Fruit fly (Drosophila melanogaster) whole organism, embryonic: ENCODE measurements around the gene Nprl3.
A peak's percentile ranks its signal among the peaks of the same experiment; 100 is the strongest.

ENCODE experiments used
- Aef1 ChIP-seq: fragments of 200-800 bp; sonication (Bioruptor generic); IDR thresholded peaks from 3 replicates; pipeline ENCODE4 v1.3.6; 2022; ENCODE audit warnings: missing biosample characterization, missing genetic modification characterization
- Atf-2 ChIP-seq: fragments of 200-800 bp; sonication (Bioruptor generic); optimal IDR thresholded peaks from 2 replicates; lab custom pipeline; 2016; ENCODE audit warnings: missing biosample characterization, missing genetic modification characterization
- Atf6 ChIP-seq: fragments of 200-800 bp; sonication (Bioruptor generic); IDR thresholded peaks from 2 replicates; pipeline ENCODE4 v1.3.6; 2022; ENCODE audit warnings: missing biosample characterization, missing genetic modification characterization
- BtbVII ChIP-seq: fragments of 200-800 bp; sonication (Bioruptor generic); optimal IDR thresholded peaks from 3 replicates; lab custom pipeline; 2017; ENCODE audit warnings: missing biosample characterization, mild to moderate bottlenecking, missing genetic modification characterization
- CG10431 ChIP-seq: fragments of 200-800 bp; sonication (Bioruptor generic); optimal IDR thresholded peaks from 3 replicates; lab custom pipeline; 2018; ENCODE audit warnings: missing biosample characterization, mild to moderate bottlenecking, missing genetic modification characterization
- CG11398 ChIP-seq: fragments of 200-800 bp; sonication (Bioruptor generic); optimal IDR thresholded peaks from 2 replicates; lab custom pipeline; 2016; ENCODE audit warnings: missing biosample characterization, missing genetic modification characterization
- CG1233 ChIP-seq: fragments of 200-800 bp; sonication (Bioruptor generic); optimal IDR thresholded peaks from 4 replicates; lab custom pipeline; 2018; ENCODE audit warnings: missing biosample characterization, mild to moderate bottlenecking, missing genetic modification characterization
- CG13123 ChIP-seq: fragments of 200-800 bp; sonication (Bioruptor generic); optimal IDR thresholded peaks from 2 replicates; lab custom pipeline; 2016; ENCODE audit warnings: missing biosample characterization, missing genetic modification characterization
- CG13287 ChIP-seq: fragments of 200-800 bp; sonication (Bioruptor generic); IDR thresholded peaks from 2 replicates; pipeline ENCODE4 v1.3.6; 2022; ENCODE audit warnings: missing biosample characterization, missing genetic modification characterization; ENCODE audit not compliant: partially characterized antibody
- CG14050 ChIP-seq: fragments of 200-800 bp; sonication (Bioruptor generic); IDR thresholded peaks from 3 replicates; pipeline ENCODE4 v1.3.6; 2022; ENCODE audit warnings: missing biosample characterization, missing genetic modification characterization
- CG14667 ChIP-seq: fragments of 200-800 bp; sonication (Bioruptor generic); IDR thresholded peaks from 2 replicates; pipeline ENCODE4 v1.3.6; 2022; ENCODE audit warnings: missing biosample characterization, missing genetic modification characterization
- CG1529 ChIP-seq: fragments of 200-800 bp; sonication (Bioruptor generic); optimal IDR thresholded peaks from 3 replicates; lab custom pipeline; 2018; ENCODE audit warnings: missing biosample characterization, missing genetic modification characterization
- CG15696 ChIP-seq: fragments of 200-800 bp; sonication (Bioruptor generic); optimal IDR thresholded peaks from 2 replicates; lab custom pipeline; 2019; ENCODE audit warnings: missing biosample characterization, mild to moderate bottlenecking, missing genetic modification characterization, moderate library complexity
- CG2116 ChIP-seq: fragments of 200-800 bp; sonication (Bioruptor generic); optimal IDR thresholded peaks from 3 replicates; lab custom pipeline; 2018; ENCODE audit warnings: missing biosample characterization, mild to moderate bottlenecking, missing genetic modification characterization
- CG2889 ChIP-seq: fragments of 200-800 bp; sonication (Bioruptor generic); IDR thresholded peaks from 3 replicates; pipeline ENCODE4 v1.3.6; 2022; ENCODE audit warnings: missing biosample characterization, missing genetic modification characterization
- CG32532 ChIP-seq: fragments of 200-800 bp; sonication (Bioruptor generic); IDR thresholded peaks from 2 replicates; pipeline ENCODE4 v1.3.6; 2022; ENCODE audit warnings: missing biosample characterization, missing genetic modification characterization
- CG5245 ChIP-seq: fragments of 200-800 bp; sonication (Bioruptor generic); optimal IDR thresholded peaks from 3 replicates; lab custom pipeline; 2016; ENCODE audit warnings: missing biosample characterization, missing genetic modification characterization
- CG5953 ChIP-seq: fragments of 200-800 bp; sonication (Bioruptor generic); IDR thresholded peaks from 2 replicates; pipeline ENCODE4 v1.3.6; 2022; ENCODE audit warnings: missing biosample characterization, missing genetic modification characterization
- CG6791 ChIP-seq: fragments of 200-800 bp; sonication (Bioruptor generic); IDR thresholded peaks from 3 replicates; pipeline ENCODE4 v1.3.6; 2022; ENCODE audit warnings: missing biosample characterization, missing genetic modification characterization; ENCODE audit not compliant: partially characterized antibody
- CG8290 ChIP-seq, 3 experiments: fragments of 200-800 bp; sonication (Bioruptor generic); optimal IDR thresholded peaks; 2 replicates each; lab custom pipeline; 2016 to 2019; ENCODE audit warnings: missing biosample characterization in 3 of 3, missing genetic modification characterization in 3 of 3, mild to moderate bottlenecking in 2 of 3, moderate library complexity in 1 of 3
- Dek ChIP-seq: fragments of 200-800 bp; sonication (Bioruptor generic); optimal IDR thresholded peaks from 3 replicates; lab custom pipeline; 2019; ENCODE audit warnings: missing biosample characterization, mild to moderate bottlenecking, missing genetic modification characterization, moderate library complexity
- Hmx ChIP-seq: fragments of 200-800 bp; sonication (Bioruptor generic); optimal IDR thresholded peaks from 2 replicates; lab custom pipeline; 2016; ENCODE audit warnings: missing biosample characterization, missing genetic modification characterization
- Max ChIP-seq: fragments of 200-800 bp; sonication (Bioruptor generic); optimal IDR thresholded peaks from 2 replicates; lab custom pipeline; 2016; ENCODE audit warnings: missing biosample characterization, mild to moderate bottlenecking, missing genetic modification characterization
- NFAT ChIP-seq: fragments of 200-800 bp; sonication (Bioruptor generic); IDR thresholded peaks from 2 replicates; pipeline ENCODE4 v1.3.6; 2022; ENCODE audit warnings: missing biosample characterization, missing genetic modification characterization
- NK7.1 ChIP-seq: fragments of 200-800 bp; sonication (Bioruptor generic); optimal IDR thresholded peaks from 3 replicates; lab custom pipeline; 2016; ENCODE audit warnings: missing biosample characterization, missing genetic modification characterization
- NfI ChIP-seq: fragments of 200-800 bp; sonication (Bioruptor generic); optimal IDR thresholded peaks from 3 replicates; lab custom pipeline; 2018; ENCODE audit warnings: missing biosample characterization, mild to moderate bottlenecking, missing genetic modification characterization, moderate library complexity
- Rx ChIP-seq: fragments of 200-800 bp; sonication (Bioruptor generic); IDR thresholded peaks from 2 replicates; pipeline ENCODE4 v1.3.6; 2022; ENCODE audit warnings: missing biosample characterization, missing genetic modification characterization
- Scr ChIP-seq: fragments of 200-800 bp; sonication (Bioruptor generic); IDR thresholded peaks from 2 replicates; pipeline ENCODE4 v1.3.6; 2022; ENCODE audit warnings: missing biosample characterization, missing genetic modification characterization; ENCODE audit not compliant: partially characterized antibody
- ac ChIP-seq: fragments of 200-800 bp; sonication (Bioruptor generic); optimal IDR thresholded peaks from 3 replicates; lab custom pipeline; 2017; ENCODE audit warnings: missing biosample characterization, mild to moderate bottlenecking, missing genetic modification characterization
- amos ChIP-seq: fragments of 200-800 bp; sonication (Bioruptor generic); IDR thresholded peaks from 2 replicates; pipeline ENCODE4 v1.3.6; 2022; ENCODE audit warnings: missing biosample characterization, missing genetic modification characterization; ENCODE audit not compliant: partially characterized antibody
- ara ChIP-seq: fragments of 200-800 bp; sonication (Bioruptor generic); IDR thresholded peaks from 2 replicates; pipeline ENCODE4 v1.3.6; 2022; ENCODE audit warnings: missing biosample characterization, missing genetic modification characterization
- ash1 ChIP-seq: fragments of 200-800 bp; sonication (Bioruptor generic); optimal IDR thresholded peaks from 2 replicates; lab custom pipeline; 2018; ENCODE audit warnings: missing biosample characterization, mild to moderate bottlenecking, missing genetic modification characterization
- ato ChIP-seq: fragments of 200-800 bp; sonication (Bioruptor generic); IDR thresholded peaks from 2 replicates; pipeline ENCODE4 v1.3.6; 2022; ENCODE audit warnings: missing biosample characterization, missing genetic modification characterization; ENCODE audit not compliant: partially characterized antibody
- dpn ChIP-seq, 2 experiments: fragments of 200-800 bp; sonication (Bioruptor generic); optimal IDR thresholded peaks; 3 replicates each; lab custom pipeline; 2016; ENCODE audit warnings: missing biosample characterization in 2 of 2, missing genetic modification characterization in 2 of 2
- gsb-n ChIP-seq: fragments of 200-800 bp; sonication (Bioruptor generic); optimal IDR thresholded peaks from 3 replicates; lab custom pipeline; 2018; ENCODE audit warnings: missing biosample characterization, mild to moderate bottlenecking, missing genetic modification characterization
- hkb ChIP-seq, 2 experiments: fragments of 200-800 bp in 1 of 2; fragments of >200 bp in 1 of 2; sonication (Bioruptor generic) in 1 of 2; IDR thresholded peaks in 1 of 2; optimal IDR thresholded peaks in 1 of 2; 2 replicates each; pipeline versions ENCODE4 v1.3.6 to Lab custom; 2017 to 2022; ENCODE audit warnings: missing biosample characterization in 1 of 2, missing genetic modification characterization in 1 of 2
- ken ChIP-seq: fragments of 200-800 bp; sonication (Bioruptor generic); IDR thresholded peaks from 3 replicates; pipeline ENCODE4 v1.3.6; 2022; ENCODE audit warnings: missing biosample characterization, missing genetic modification characterization
- klu ChIP-seq: fragments of 200-800 bp; sonication (Bioruptor generic); IDR thresholded peaks from 2 replicates; pipeline ENCODE4 v1.3.6; 2022; ENCODE audit warnings: missing biosample characterization, missing genetic modification characterization
- lbe ChIP-seq: fragments of 200-800 bp; sonication (Bioruptor generic); optimal IDR thresholded peaks from 2 replicates; lab custom pipeline; 2016; ENCODE audit warnings: missing biosample characterization, mild to moderate bottlenecking, missing genetic modification characterization
- mam ChIP-seq: fragments of 200-800 bp; sonication (Bioruptor generic); optimal IDR thresholded peaks from 3 replicates; lab custom pipeline; 2016; ENCODE audit warnings: missing biosample characterization, missing genetic modification characterization
- nerfin-2 ChIP-seq: fragments of 200-800 bp; sonication (Bioruptor generic); IDR thresholded peaks from 2 replicates; pipeline ENCODE4 v1.3.6; 2022; ENCODE audit warnings: missing biosample characterization, missing genetic modification characterization; ENCODE audit not compliant: partially characterized antibody
- pb ChIP-seq: fragments of 200-800 bp; sonication (Bioruptor generic); optimal IDR thresholded peaks from 3 replicates; lab custom pipeline; 2016; ENCODE audit warnings: missing biosample characterization, missing genetic modification characterization
- pfk ChIP-seq: fragments of 200-800 bp; sonication (Bioruptor generic); optimal IDR thresholded peaks from 2 replicates; lab custom pipeline; 2018; ENCODE audit warnings: missing biosample characterization, mild to moderate bottlenecking, missing genetic modification characterization, moderate library complexity
- phol ChIP-seq: fragments of 200-800 bp; sonication (Bioruptor generic); optimal IDR thresholded peaks from 3 replicates; lab custom pipeline; 2018; ENCODE audit warnings: missing biosample characterization, mild to moderate bottlenecking, missing genetic modification characterization, moderate library complexity
- rib ChIP-seq: fragments of 200-800 bp; sonication (Bioruptor generic); IDR thresholded peaks from 2 replicates; pipeline ENCODE4 v1.3.6; 2022; ENCODE audit warnings: missing biosample characterization, missing genetic modification characterization
- scrt ChIP-seq: fragments of 200-800 bp; sonication (Bioruptor generic); optimal IDR thresholded peaks from 2 replicates; lab custom pipeline; 2018; ENCODE audit warnings: missing biosample characterization, mild to moderate bottlenecking, missing genetic modification characterization, moderate library complexity
- sr ChIP-seq: fragments of 200-800 bp; sonication (Bioruptor generic); IDR thresholded peaks from 3 replicates; pipeline ENCODE4 v1.3.6; 2022; ENCODE audit warnings: missing biosample characterization, missing genetic modification characterization
- tap ChIP-seq: fragments of 200-800 bp; optimal IDR thresholded peaks from 3 replicates; lab custom pipeline; 2019; ENCODE audit warnings: missing biosample characterization, mild to moderate bottlenecking, missing genetic modification characterization, moderate library complexity
- wor ChIP-seq: fragments of 200-800 bp; sonication (Bioruptor generic); IDR thresholded peaks from 2 replicates; pipeline ENCODE4 v1.3.6; 2022; ENCODE audit warnings: missing biosample characterization, missing genetic modification characterization

The Nprl3 gene

dm6 chr3L:14004963-14005458 lies 3.3 kb upstream of the Nprl3 start (continued):
- TF ChIP-seq CG8290 (GFP tag; optimal IDR thresholded peaks at IDR 0.05; lab: Kevin White, UChicago) (peak; percentile 78), CG8290 (tag; optimal IDR thresholded peaks at IDR 0.05; lab: Kevin White, UChicago) (peak; percentile 39 to 98), CG2889 (GFP tag; lab: Robert Waterston, UW) (peak; percentile 95), CG32532 (peak; percentile 87), nerfin-2 (GFP tag; lab: Robert Waterston, UW) (no peak; the same call in 1 of the 2 replicates), CG13287 (GFP tag; lab: Robert Waterston, UW) (no peak), sr (peak; percentile 75; the same call in 2 of the 3 replicates), Max (GFP tag; lab: Kevin White, UChicago) (peak; percentile 92), CG2116 (peak; percentile 58), phol (peak; percentile 95), pfk (no peak), rib (peak; percentile 77), NFAT (peak; percentile 90), CG10431 (GFP tag; lab: Kevin White, UChicago) (peak; percentile 82), ato (no peak), mam (peak; percentile 97), gsb-n (tag; lab: Kevin White, UChicago) (no peak), CG1233 (GFP tag; lab: Kevin White, UChicago) (peak; percentile 93), CG15696 (tag; lab: Kevin White, UChicago) (peak; percentile 68), CG5245 (peak; percentile 92), scrt (peak; percentile 86), dpn (GFP tag; optimal IDR thresholded peaks at IDR 0.05; lab: Kevin White, UChicago) (peak; percentile 97), lbe (GFP tag; lab: Kevin White, UChicago) (peak; percentile 87), BtbVII (GFP tag; lab: Kevin White, UChicago) (peak; percentile 92), ash1 (GFP tag; lab: Kevin White, UChicago) (peak; percentile 34), Atf6 (GFP tag; lab: Robert Waterston, UW) (peak; percentile 92), Dek (peak; percentile 93), NfI (peak; percentile 98), klu (GFP tag; lab: Robert Waterston, UW) (peak; percentile 46; the same call in 1 of the 2 replicates), Hmx (GFP tag; lab: Kevin White, UChicago) (peak; percentile 88), CG6791 (no peak), CG13123 (GFP tag; lab: Kevin White, UChicago) (peak; percentile 90), ac (GFP tag; lab: Kevin White, UChicago) (peak; percentile 43), CG1529 (GFP tag; lab: Kevin White, UChicago) (peak; percentile 91), pb (GFP tag; lab: Kevin White, UChicago) (peak; percentile 90), ken (GFP tag; lab: Robert Waterston, UW) (peak; percentile 99), CG14667 (GFP tag; lab: Robert Waterston, UW) (peak; percentile 79), hkb (optimal IDR thresholded peaks at IDR 0.05; lab: Kevin White, UChicago) (no peak), hkb (GFP tag; IDR thresholded peaks at IDR 0.05; lab: Robert Waterston, UW) (peak; percentile 97), wor (peak; percentile 93), tap (tag; lab: Kevin White, UChicago) (peak; percentile 95), amos (peak; percentile 23; the same call in 1 of the 2 replicates), CG5953 (GFP tag; lab: Robert Waterston, UW) (peak; percentile 94), Rx (GFP tag; lab: Robert Waterston, UW) (peak; percentile 95), Scr (GFP tag; lab: Robert Waterston, UW) (no peak), NK7.1 (GFP tag; lab: Kevin White, UChicago) (peak; percentile 90), Atf-2 (GFP tag; lab: Kevin White, UChicago) (peak; percentile 95), CG14050 (GFP tag; lab: Robert Waterston, UW) (peak; percentile 96), CG11398 (peak; percentile 90), Aef1 (GFP tag; lab: Robert Waterston, UW) (peak; percentile 98), ara (GFP tag; lab: Robert Waterston, UW) (peak; percentile 91)
